Fruit fly (Drosophila melanogaster) whole organism, prepupa: ENCODE data around the gene NijB.

Source experiments
- Blimp-1 ChIP-seq: fragments of 200-800 bp; sonication (Bioruptor generic); optimal IDR thresholded peaks from 3 replicates; lab custom pipeline; 2017; ENCODE audit warnings: missing biosample characterization, missing genetic modification characterization, mild to moderate bottlenecking, moderate library complexity, missing genetic modification reagents
- CG10631 ChIP-seq: fragments of 200-800 bp; sonication (Bioruptor generic); optimal IDR thresholded peaks from 2 replicates; lab custom pipeline; 2016; ENCODE audit warnings: missing biosample characterization, missing genetic modification characterization
- CG10669 ChIP-seq: fragments of 200-800 bp; sonication (Bioruptor generic); optimal IDR thresholded peaks from 3 replicates; lab custom pipeline; 2018; ENCODE audit warnings: missing biosample characterization, mild to moderate bottlenecking, missing genetic modification characterization, moderate library complexity
- CG11294 ChIP-seq: fragments of 200-800 bp; sonication (Bioruptor generic); IDR thresholded peaks from 2 replicates; pipeline ENCODE4 v1.3.6; 2022; ENCODE audit warnings: missing biosample characterization, missing genetic modification characterization
- CG11762 ChIP-seq: fragments of 200-800 bp; sonication (Bioruptor generic); optimal IDR thresholded peaks from 3 replicates; lab custom pipeline; 2016; ENCODE audit warnings: missing biosample characterization, missing genetic modification characterization; ENCODE audit not compliant: insufficient read depth
- CG11902 ChIP-seq: fragments of 200-800 bp; sonication (Bioruptor generic); optimal IDR thresholded peaks from 3 replicates; lab custom pipeline; 2016; ENCODE audit warnings: missing biosample characterization, missing genetic modification characterization
- CG15336 ChIP-seq: fragments of 200-800 bp; sonication (Bioruptor generic); IDR thresholded peaks from 2 replicates; pipeline ENCODE4 v1.3.6; 2022; ENCODE audit warnings: missing biosample characterization, missing genetic modification characterization
- CG1621 ChIP-seq: fragments of 200-800 bp; sonication (Bioruptor generic); optimal IDR thresholded peaks from 3 replicates; lab custom pipeline; 2018; ENCODE audit warnings: missing biosample characterization, mild to moderate bottlenecking, missing genetic modification characterization
- CG3032 ChIP-seq: fragments of 200-800 bp; optimal IDR thresholded peaks from 2 replicates; lab custom pipeline; 2019; ENCODE audit warnings: missing biosample characterization, mild to moderate bottlenecking, missing genetic modification characterization, moderate library complexity
- CG31627 ChIP-seq: fragments of 200-800 bp; sonication (Bioruptor generic); optimal IDR thresholded peaks from 3 replicates; lab custom pipeline; 2016; ENCODE audit warnings: missing biosample characterization, missing genetic modification characterization
- CG32006 ChIP-seq: fragments of 200-800 bp; sonication (Bioruptor generic); optimal IDR thresholded peaks from 3 replicates; lab custom pipeline; 2017; ENCODE audit warnings: missing biosample characterization, mild to moderate bottlenecking, missing genetic modification characterization
- CG34406 ChIP-seq: fragments of 200-800 bp; sonication (Bioruptor generic); optimal IDR thresholded peaks from 3 replicates; lab custom pipeline; 2016; ENCODE audit warnings: missing biosample characterization, missing genetic modification characterization
- CG3919 ChIP-seq: fragments of 200-800 bp; sonication (Bioruptor generic); optimal IDR thresholded peaks from 3 replicates; lab custom pipeline; 2016; ENCODE audit warnings: missing biosample characterization, missing genetic modification characterization
- CG6163 ChIP-seq: fragments of 200-800 bp; sonication (Bioruptor generic); IDR thresholded peaks from 3 replicates; pipeline ENCODE4 v1.3.6; 2022; ENCODE audit warnings: missing biosample characterization, missing genetic modification characterization
- CG6276 ChIP-seq: fragments of 200-800 bp; sonication (Bioruptor generic); optimal IDR thresholded peaks from 2 replicates; lab custom pipeline; 2017; ENCODE audit warnings: missing biosample characterization, mild to moderate bottlenecking, missing genetic modification characterization
- CG6808 ChIP-seq: fragments of 200-800 bp; sonication (Bioruptor generic); optimal IDR thresholded peaks from 3 replicates; lab custom pipeline; 2017; ENCODE audit warnings: missing biosample characterization, missing genetic modification characterization, mild to moderate bottlenecking, moderate library complexity, missing genetic modification reagents
- CG6854 ChIP-seq: fragments of 200-800 bp; sonication (Bioruptor generic); optimal IDR thresholded peaks from 2 replicates; lab custom pipeline; 2017; ENCODE audit warnings: missing biosample characterization, mild to moderate bottlenecking, missing genetic modification characterization
- CG7368 ChIP-seq: fragments of 200-800 bp; sonication (Bioruptor generic); optimal IDR thresholded peaks from 3 replicates; lab custom pipeline; 2016; ENCODE audit warnings: missing biosample characterization, missing genetic modification characterization
- CG8119 ChIP-seq: fragments of 200-800 bp; sonication (Bioruptor generic); IDR thresholded peaks from 3 replicates; pipeline ENCODE4 v1.3.6; 2022; ENCODE audit warnings: missing biosample characterization, missing genetic modification characterization
- CG8319 ChIP-seq: fragments of 200-800 bp; sonication (Bioruptor generic); optimal IDR thresholded peaks from 3 replicates; lab custom pipeline; 2016; ENCODE audit warnings: missing biosample characterization, missing genetic modification characterization
- CG8632 ChIP-seq: fragments of 200-800 bp; sonication (Bioruptor generic); optimal IDR thresholded peaks from 3 replicates; lab custom pipeline; 2016; ENCODE audit warnings: missing biosample characterization, missing genetic modification characterization
- Eip75B ChIP-seq: fragments of 200-800 bp; sonication (Bioruptor generic); optimal IDR thresholded peaks from 3 replicates; lab custom pipeline; 2016; ENCODE audit warnings: missing biosample characterization, missing genetic modification characterization
- Eip78C ChIP-seq: fragments of 200-800 bp; sonication (Bioruptor generic); peaks from one replicate; lab custom pipeline; 2016; ENCODE audit warnings: missing biosample characterization, missing genetic modification characterization
- Ets21C ChIP-seq: fragments of 200-800 bp; sonication (Bioruptor generic); optimal IDR thresholded peaks from 3 replicates; lab custom pipeline; 2016; ENCODE audit warnings: missing biosample characterization, missing genetic modification characterization
- Ets96B ChIP-seq: fragments of 200-800 bp; optimal IDR thresholded peaks from 2 replicates; lab custom pipeline; 2019; ENCODE audit warnings: missing biosample characterization, mild to moderate bottlenecking, missing genetic modification characterization, moderate library complexity
- Gug ChIP-seq: fragments of 200-800 bp; sonication (Bioruptor generic); IDR thresholded peaks from 2 replicates; pipeline ENCODE4 v1.3.6; 2022; ENCODE audit warnings: missing biosample characterization, missing genetic modification characterization
- Hr38 ChIP-seq: sonication (Bioruptor generic); optimal IDR thresholded peaks from 2 replicates; lab custom pipeline; 2016; ENCODE audit warnings: missing biosample characterization, missing genetic modification characterization
- Hr4 ChIP-seq: fragments of 200-800 bp; sonication (Bioruptor generic); optimal IDR thresholded peaks from 3 replicates; lab custom pipeline; 2016; ENCODE audit warnings: missing biosample characterization, missing genetic modification characterization
- Met ChIP-seq: fragments of 200-800 bp; sonication (Bioruptor generic); optimal IDR thresholded peaks from 3 replicates; lab custom pipeline; 2016; ENCODE audit warnings: missing biosample characterization, missing genetic modification characterization
- OdsH ChIP-seq: fragments of 200-800 bp; sonication (Bioruptor generic); optimal IDR thresholded peaks from 3 replicates; lab custom pipeline; 2016; ENCODE audit warnings: missing biosample characterization, missing genetic modification characterization
- Sox14 ChIP-seq: fragments of 200-800 bp; sonication (Bioruptor generic); optimal IDR thresholded peaks from 3 replicates; lab custom pipeline; 2016; ENCODE audit warnings: missing biosample characterization, missing genetic modification characterization
- Sox15 ChIP-seq: fragments of 200-800 bp; sonication (Bioruptor generic); optimal IDR thresholded peaks from 3 replicates; lab custom pipeline; 2016; ENCODE audit warnings: missing biosample characterization, missing genetic modification characterization
- acj6 ChIP-seq: fragments of 200-800 bp; sonication (Bioruptor generic); optimal IDR thresholded peaks from 3 replicates; lab custom pipeline; 2016; ENCODE audit warnings: missing biosample characterization, missing genetic modification characterization
- cyc ChIP-seq: fragments of 200-800 bp; sonication (Bioruptor generic); optimal IDR thresholded peaks from 3 replicates; lab custom pipeline; 2016; ENCODE audit warnings: missing biosample characterization, missing genetic modification characterization
- dac ChIP-seq: fragments of 200-800 bp; sonication (Bioruptor generic); optimal IDR thresholded peaks from 2 replicates; lab custom pipeline; 2017; ENCODE audit warnings: missing biosample characterization, mild to moderate bottlenecking, missing genetic modification characterization
- eg ChIP-seq: fragments of 200-800 bp; sonication (Bioruptor generic); IDR thresholded peaks from 3 replicates; pipeline ENCODE4 v1.3.6; 2022; ENCODE audit warnings: missing biosample characterization, missing genetic modification characterization
- esn ChIP-seq: fragments of 200-800 bp; sonication (Bioruptor generic); optimal IDR thresholded peaks from 2 replicates; lab custom pipeline; 2016; ENCODE audit warnings: missing biosample characterization, mild to moderate bottlenecking, missing genetic modification characterization, moderate library complexity
- fd85E ChIP-seq: fragments of 200-800 bp; sonication (Bioruptor generic); optimal IDR thresholded peaks from 3 replicates; lab custom pipeline; 2016; ENCODE audit warnings: missing biosample characterization, missing genetic modification characterization
- fkh ChIP-seq: fragments of 200-800 bp; sonication (Bioruptor generic); optimal IDR thresholded peaks from 3 replicates; lab custom pipeline; 2017; ENCODE audit warnings: missing biosample characterization, mild to moderate bottlenecking, missing genetic modification characterization, moderate library complexity
- lz ChIP-seq: fragments of 200-800 bp; sonication (Bioruptor generic); optimal IDR thresholded peaks from 3 replicates; lab custom pipeline; 2016; ENCODE audit warnings: missing biosample characterization, missing genetic modification characterization
- net ChIP-seq: fragments of 200-800 bp; sonication (Bioruptor generic); optimal IDR thresholded peaks from 3 replicates; lab custom pipeline; 2016; ENCODE audit warnings: missing biosample characterization, missing genetic modification characterization
- pdm3 ChIP-seq: fragments of 200-800 bp; sonication (Bioruptor generic); optimal IDR thresholded peaks from 3 replicates; lab custom pipeline; 2016; ENCODE audit warnings: missing biosample characterization, missing genetic modification characterization
- salr ChIP-seq, 2 experiments: fragments of 200-800 bp; sonication (Bioruptor generic); optimal IDR thresholded peaks; 3 replicates each; lab custom pipeline; 2016 to 2018; ENCODE audit warnings: missing biosample characterization in 2 of 2, missing genetic modification characterization in 2 of 2, mild to moderate bottlenecking in 1 of 2
- spab ChIP-seq: fragments of 200-800 bp; sonication (Bioruptor generic); optimal IDR thresholded peaks from 2 replicates; lab custom pipeline; 2017; ENCODE audit warnings: missing biosample characterization, mild to moderate bottlenecking, missing genetic modification characterization, missing genetic modification reagents
- ss ChIP-seq, 2 experiments: fragments of 200-800 bp; sonication (Bioruptor generic); optimal IDR thresholded peaks; 2 replicates in 1 of 2; 3 replicates in 1 of 2; lab custom pipeline; 2017 to 2018; ENCODE audit warnings: mild to moderate bottlenecking in 2 of 2, missing biosample characterization in 2 of 2, missing genetic modification characterization in 2 of 2, moderate library complexity in 1 of 2
- topi ChIP-seq: fragments of 200-800 bp; sonication (Bioruptor generic); optimal IDR thresholded peaks from 3 replicates; lab custom pipeline; 2016; ENCODE audit warnings: missing biosample characterization, missing genetic modification characterization
- vri ChIP-seq: fragments of 200-800 bp; sonication (Bioruptor generic); optimal IDR thresholded peaks from 3 replicates; lab custom pipeline; 2016; ENCODE audit warnings: missing biosample characterization, mild to moderate bottlenecking, missing genetic modification characterization

The NijB gene

dm6 chr3L:18869035-18869826 is 23.0 kb upstream of the NijB start, which contains the start of gene Grx1 (continued):
- peak; percentile 84 for TF ChIP-seq fkh
- TF ChIP-seq Eip75B (GFP tag; lab: Kevin White, UChicago), result peak; percentile 64
- TF ChIP-seq CG6854 (GFP tag; lab: Kevin White, UChicago), result no peak
- no peak for TF ChIP-seq ss (GFP tag; optimal IDR thresholded peaks at IDR 0.05; lab: Kevin White, UChicago)
- peak; percentile 47 for TF ChIP-seq CG8632 (GFP tag; lab: Kevin White, UChicago)
- TF ChIP-seq CG6163 (GFP tag; lab: Robert Waterston, UW), result peak; percentile 66
- peak; percentile 26 for TF ChIP-seq CG11902 (GFP tag; lab: Kevin White, UChicago)
- TF ChIP-seq CG11294 (GFP tag; lab: Robert Waterston, UW), result no peak
- TF ChIP-seq Gug (GFP tag; lab: Robert Waterston, UW), result 0 out of 2 replicates have a peak, but pooled peaks have one; percentile 17
- TF ChIP-seq CG6808 (GFP tag; lab: Kevin White, UChicago), result no peak
- TF ChIP-seq Eip78C (GFP tag; lab: Kevin White, UChicago), result peak; percentile 81
- TF ChIP-seq CG10669 (GFP tag; lab: Kevin White, UChicago), result peak; percentile 41
- peak; percentile 48 for TF ChIP-seq CG34406 (GFP tag; lab: Kevin White, UChicago)
- peak; percentile 61 for TF ChIP-seq vri (GFP tag; lab: Kevin White, UChicago)
- peak in 1 of 2 experiments; percentile 9 for TF ChIP-seq salr (GFP tag; optimal IDR thresholded peaks at IDR 0.05; lab: Kevin White, UChicago)
- TF ChIP-seq acj6 (GFP tag; lab: Kevin White, UChicago), result peak; percentile 58
- peak; percentile 64 for TF ChIP-seq OdsH (GFP tag; lab: Kevin White, UChicago)
- peak; percentile 38 for TF ChIP-seq Ets21C (GFP tag; lab: Kevin White, UChicago)
- peak; percentile 36 for TF ChIP-seq CG31627 (GFP tag; lab: Kevin White, UChicago)
- peak; percentile 62 for TF ChIP-seq esn
- TF ChIP-seq CG3032, result peak; percentile 34
- peak; percentile 58 for TF ChIP-seq net (GFP tag; lab: Kevin White, UChicago)
- peak; percentile 40 for TF ChIP-seq topi
- no peak for TF ChIP-seq CG8119 (GFP tag; lab: Robert Waterston, UW)
- TF ChIP-seq spab (GFP tag; lab: Kevin White, UChicago), result no peak
- TF ChIP-seq CG7368, result no peak
- peak; percentile 69 for TF ChIP-seq CG3919 (GFP tag; lab: Kevin White, UChicago)
- peak; percentile 63 for TF ChIP-seq Hr4
- TF ChIP-seq Ets96B (tag; lab: Kevin White, UChicago), result peak; percentile 43
- no peak for TF ChIP-seq Sox15 (GFP tag; lab: Kevin White, UChicago)
- TF ChIP-seq CG15336 (GFP tag; lab: Robert Waterston, UW), result peak; percentile 26; the same call in 1 of the 2 replicates
- TF ChIP-seq CG8319 (GFP tag; lab: Kevin White, UChicago), result peak; percentile 9
- TF ChIP-seq CG11762 (GFP tag; lab: Kevin White, UChicago), result no peak
- no peak for TF ChIP-seq Hr38 (GFP tag; lab: Kevin White, UChicago)
- peak; percentile 60 for TF ChIP-seq Met
- TF ChIP-seq pdm3 (GFP tag; lab: Kevin White, UChicago), result peak; percentile 76
- TF ChIP-seq CG10631 (GFP tag; lab: Kevin White, UChicago), result peak; percentile 50
- no peak for TF ChIP-seq dac (GFP tag; lab: Kevin White, UChicago)
- TF ChIP-seq CG6276, result no peak
- TF ChIP-seq lz (GFP tag; lab: Kevin White, UChicago), result peak; percentile 70

dm6 chr3L:18870027-18870426 is 22.2 kb upstream of the NijB start, which contains the start of gene Blos3:
Gene Blos3, plus strand, starts transcription at chr3L:18870224.
- TF ChIP-seq Ets21C (GFP tag; lab: Kevin White, UChicago) (no peak), fd85E (peak; percentile 2), vri (GFP tag; lab: Kevin White, UChicago) (no peak), CG8119 (GFP tag; lab: Robert Waterston, UW) (peak; percentile 47; the same call in 1 of the 3 replicates), lz (GFP tag; lab: Kevin White, UChicago) (peak; percentile 69), CG6808 (GFP tag; lab: Kevin White, UChicago) (no peak), Sox15 (GFP tag; lab: Kevin White, UChicago) (peak; percentile 40), CG15336 (GFP tag; lab: Robert Waterston, UW) (peak; percentile 42; the same call in 1 of the 2 replicates), Ets96B (tag; lab: Kevin White, UChicago) (peak; percentile 20), CG32006 (GFP tag; lab: Kevin White, UChicago) (no peak), CG1621 (peak; percentile 43), CG10631 (GFP tag; lab: Kevin White, UChicago) (peak; percentile 78), Blimp-1 (GFP tag; lab: Kevin White, UChicago) (no peak), Sox14 (GFP tag; lab: Kevin White, UChicago) (peak; percentile 58), CG11294 (GFP tag; lab: Robert Waterston, UW) (no peak), acj6 (GFP tag; lab: Kevin White, UChicago) (peak; percentile 52), CG8319 (GFP tag; lab: Kevin White, UChicago) (peak; percentile 11), Met (no peak), CG11902 (GFP tag; lab: Kevin White, UChicago) (peak; percentile 41), CG3032 (peak; percentile 40), cyc (GFP tag; lab: Kevin White, UChicago) (peak; percentile 63), esn (peak; percentile 80), eg (GFP tag; lab: Robert Waterston, UW) (no peak; the same call in 2 of the 3 replicates)
